Worm (Caenorhabditis elegans) whole organism, midembryonic: ENCODE data around the gene let-418.

Experiments used
- T22C8.4 ChIP-seq: fragments of 200-800 bp; sonication (Bioruptor generic); IDR thresholded peaks from 2 replicates; pipeline ENCODE4 v1.3.6; 2022; ENCODE audit warnings: missing genetic modification characterization, missing compliant biosample characterization
- ref-1 ChIP-seq: fragments of 200-800 bp; sonication (Bioruptor generic); conservative IDR thresholded peaks from 2 replicates; pipeline ENCODE4 v1.3.6; 2022; ENCODE audit warnings: missing genetic modification reagents, missing genetic modification characterization, missing compliant biosample characterization
- tab-1 ChIP-seq: fragments of 200-800 bp; sonication (Bioruptor generic); IDR thresholded peaks from 2 replicates; pipeline ENCODE4 v1.3.6; 2022; ENCODE audit warnings: missing genetic modification characterization, missing compliant biosample characterization

ce11 chrV:5836616-5836982 is 10.0 kb downstream of the let-418 start, which contains the start of gene col-140:
- TF ChIP-seq ref-1 (GFP tag; lab: Robert Waterston, UW) (no peak), tab-1 (GFP tag; lab: Robert Waterston, UW) (no peak), T22C8.4 (GFP tag; lab: Robert Waterston, UW) (no peak)
